Worm (Caenorhabditis elegans): ENCODE data around the gene gipc-1.

- TF ChIP-seq pqm-1 (tag; optimal IDR thresholded peaks at IDR 0.05) (peak; percentile 43), aly-2 (tag; optimal IDR thresholded peaks at IDR 0.05) (no peak), zag-1 (tag; optimal IDR thresholded peaks at IDR 0.05) (no peak), snpc-4 (tag; optimal IDR thresholded peaks at IDR 0.05) (peak; percentile 53), elt-3 (tag; optimal IDR thresholded peaks at IDR 0.05) (no peak), unc-39 (tag; optimal IDR thresholded peaks at IDR 0.05) (no peak)
Observed at ce11 chrIII:4912317-4912716, 41.7 kb downstream of the gipc-1 start, which contains the start of the genes F26F4.9 and cee-1.
